Worm (Caenorhabditis elegans) whole organism, L4 larva: ENCODE results near the gene F58E6.13.

Source experiments
- F37D6.2 ChIP-seq: sonication (generic microtip); optimal IDR thresholded peaks from 2 replicates; lab custom pipeline; 2016; ENCODE audit warnings: mild to moderate bottlenecking, missing genetic modification characterization, missing compliant biosample characterization
- F44E2.7 ChIP-seq: fragments of 200-800 bp; sonication (Bioruptor generic); IDR thresholded peaks from 2 replicates; pipeline ENCODE4 v2.1.2; 2022; ENCODE audit warnings: missing genetic modification characterization, missing compliant biosample characterization
- F49E8.2 ChIP-seq: sonication (generic microtip); optimal IDR thresholded peaks from 2 replicates; lab custom pipeline; 2016; ENCODE audit warnings: missing compliant biosample characterization, mild to moderate bottlenecking, missing genetic modification characterization, borderline replicate concordance
- T26A8.4 ChIP-seq: fragments of 200-800 bp; sonication (Bioruptor generic); IDR thresholded peaks from 2 replicates; pipeline ENCODE4 v1.3.6; 2022; ENCODE audit warnings: missing genetic modification characterization, missing compliant biosample characterization
- Y105C5A.15 ChIP-seq: fragments of 200-800 bp; sonication (Bioruptor generic); IDR thresholded peaks from 2 replicates; pipeline ENCODE4 v1.3.6; 2022; ENCODE audit warnings: missing genetic modification characterization, missing compliant biosample characterization
- Y5F2A.4 ChIP-seq: fragments of 200-800 bp; sonication (Bioruptor generic); optimal IDR thresholded peaks from 2 replicates; lab custom pipeline; 2018; ENCODE audit warnings: mild to moderate bottlenecking, missing genetic modification characterization, missing compliant biosample characterization
- Y75B8A.6 ChIP-seq: fragments of 200-800 bp; sonication (Bioruptor generic); IDR thresholded peaks from 2 replicates; pipeline ENCODE4 v1.3.6; 2022; ENCODE audit warnings: missing genetic modification reagents, missing genetic modification characterization, missing compliant biosample characterization
- ama-1 ChIP-seq: fragments of 150-350 bp; optimal IDR thresholded peaks from 2 replicates; lab custom pipeline; 2014; ENCODE audit warnings: inconsistent platforms, mixed read lengths
- arid-1 ChIP-seq: fragments of 200-800 bp; sonication (Bioruptor generic); conservative IDR thresholded peaks from 2 replicates; pipeline ENCODE4 v1.3.6; 2022; ENCODE audit warnings: missing genetic modification reagents, missing genetic modification characterization, missing compliant biosample characterization
- ceh-28 ChIP-seq: fragments of 150-350 bp; optimal IDR thresholded peaks from 2 replicates; lab custom pipeline; 2014; ENCODE audit warnings: missing biosample characterization, missing genetic modification reagents, missing genetic modification characterization
- ceh-82 ChIP-seq: sonication (generic microtip); optimal IDR thresholded peaks from 2 replicates; lab custom pipeline; 2017; ENCODE audit warnings: missing biosample characterization, missing genetic modification characterization
- cey-2 ChIP-seq: sonication (generic microtip); optimal IDR thresholded peaks from 3 replicates; lab custom pipeline; 2017; ENCODE audit warnings: missing genetic modification characterization, mild to moderate bottlenecking, missing compliant biosample characterization, antibody characterized with exemption, borderline replicate concordance; ENCODE audit not compliant: insufficient read depth
- daf-12 ChIP-seq: fragments of 150-350 bp; optimal IDR thresholded peaks from 2 replicates; lab custom pipeline; 2014; ENCODE audit warnings: missing biosample characterization, missing genetic modification reagents, missing genetic modification characterization
- daf-19 ChIP-seq: fragments of 200-800 bp; sonication (Bioruptor generic); conservative IDR thresholded peaks from 2 replicates; pipeline ENCODE4 v1.3.6; 2022; ENCODE audit warnings: missing genetic modification characterization, missing compliant biosample characterization
- daf-8 ChIP-seq: fragments of 200-800 bp; sonication (Bioruptor generic); IDR thresholded peaks from 2 replicates; pipeline ENCODE4 v1.3.6; 2022; ENCODE audit warnings: missing genetic modification characterization, missing compliant biosample characterization
- dmd-6 ChIP-seq: fragments of 200-800 bp; sonication (Bioruptor generic); IDR thresholded peaks from 2 replicates; pipeline ENCODE4 v1.3.6; 2022; ENCODE audit warnings: missing genetic modification reagents, missing genetic modification characterization, missing compliant biosample characterization
- dmd-8 ChIP-seq: fragments of 200-800 bp; sonication (Bioruptor generic); IDR thresholded peaks from 2 replicates; pipeline ENCODE4 v1.3.6; 2022; ENCODE audit warnings: missing genetic modification characterization, missing compliant biosample characterization
- dpl-1 ChIP-seq: fragments of 150-350 bp; optimal IDR thresholded peaks from 2 replicates; lab custom pipeline; 2014; ENCODE audit warnings: missing biosample characterization, missing genetic modification reagents, missing genetic modification characterization
- egl-27 ChIP-seq: sonication (generic microtip); optimal IDR thresholded peaks from 3 replicates; lab custom pipeline; 2017; ENCODE audit warnings: missing biosample characterization, missing genetic modification reagents, missing genetic modification characterization
- gei-8 ChIP-seq: fragments of 200-800 bp; sonication (Bioruptor generic); optimal IDR thresholded peaks from 2 replicates; lab custom pipeline; 2018; ENCODE audit warnings: mild to moderate bottlenecking, missing genetic modification characterization, missing compliant biosample characterization
- hlh-30 ChIP-seq: sonication (generic microtip); optimal IDR thresholded peaks from 2 replicates; lab custom pipeline; 2017; ENCODE audit warnings: antibody characterized with exemption, mild to moderate bottlenecking, missing genetic modification characterization, missing compliant biosample characterization; ENCODE audit not compliant: insufficient read depth
- lin-29 ChIP-seq: fragments of 200-800 bp; sonication (Bioruptor generic); IDR thresholded peaks from 2 replicates; pipeline ENCODE4 v1.3.6; 2022; ENCODE audit warnings: missing genetic modification reagents, missing genetic modification characterization, missing compliant biosample characterization
- lin-38 ChIP-seq: fragments of 200-800 bp; sonication (Bioruptor generic); IDR thresholded peaks from 2 replicates; pipeline ENCODE4 v1.3.6; 2022; ENCODE audit warnings: missing genetic modification reagents, missing genetic modification characterization, missing compliant biosample characterization
- lsy-2 ChIP-seq, 2 experiments: fragments of 150-350 bp in 1 of 2; sonication (generic microtip) in 1 of 2; optimal IDR thresholded peaks; 2 replicates each; lab custom pipeline; 2014 to 2017; ENCODE audit warnings: missing biosample characterization in 2 of 2, missing genetic modification characterization in 2 of 2
- madf-9 ChIP-seq: fragments of 200-800 bp; sonication (Bioruptor generic); conservative IDR thresholded peaks from 2 replicates; pipeline ENCODE4 v1.3.6; 2022; ENCODE audit warnings: missing genetic modification reagents, missing genetic modification characterization, missing compliant biosample characterization
- mxl-3 ChIP-seq: fragments of 200-800 bp; sonication (Bioruptor generic); optimal IDR thresholded peaks from 2 replicates; lab custom pipeline; 2018; ENCODE audit warnings: mild to moderate bottlenecking, missing genetic modification characterization, missing compliant biosample characterization
- nhr-10 ChIP-seq: fragments of 150-350 bp; optimal IDR thresholded peaks from 2 replicates; lab custom pipeline; 2014; ENCODE audit warnings: missing biosample characterization, missing genetic modification characterization
- nhr-11 ChIP-seq: fragments of 150-350 bp; optimal IDR thresholded peaks from 2 replicates; lab custom pipeline; 2014; ENCODE audit warnings: missing biosample characterization, missing genetic modification characterization
- nhr-237 ChIP-seq: sonication (generic microtip); optimal IDR thresholded peaks from 2 replicates; lab custom pipeline; 2017; ENCODE audit warnings: missing biosample characterization, missing genetic modification characterization
- nhr-28 ChIP-seq: fragments of 150-350 bp; optimal IDR thresholded peaks from 2 replicates; lab custom pipeline; 2014; ENCODE audit warnings: missing biosample characterization, missing genetic modification characterization
- rbr-2 ChIP-seq: sonication (generic microtip); optimal IDR thresholded peaks from 2 replicates; lab custom pipeline; 2016; ENCODE audit warnings: missing genotype, missing genetic modification characterization, missing compliant biosample characterization
- set-16 ChIP-seq: fragments of 200-800 bp; sonication (Bioruptor generic); IDR thresholded peaks from 2 replicates; pipeline ENCODE4 v1.3.6; 2022; ENCODE audit warnings: missing genetic modification reagents, missing genetic modification characterization, missing compliant biosample characterization
- skn-1 ChIP-seq: fragments of 150-350 bp; optimal IDR thresholded peaks from 2 replicates; lab custom pipeline; 2014; ENCODE audit warnings: missing biosample characterization, missing genetic modification characterization
- tra-1 ChIP-seq: fragments of 200-800 bp; sonication (Bioruptor generic); IDR thresholded peaks from 2 replicates; pipeline ENCODE4 v1.3.6; 2022; ENCODE audit warnings: missing genetic modification reagents, missing genetic modification characterization, missing compliant biosample characterization
- unc-130 ChIP-seq: sonication (generic microtip); optimal IDR thresholded peaks from 2 replicates; lab custom pipeline; 2016; ENCODE audit warnings: missing genetic modification reagents, missing genetic modification characterization, missing compliant biosample characterization
- unc-62 ChIP-seq, 3 experiments: fragments of 150-350 bp in 1 of 3; sonication (generic microtip); optimal IDR thresholded peaks in 2 of 3; peaks in 1 of 3; 1 replicate in 1 of 3; 2 replicates in 2 of 3; lab custom pipeline; 2014 to 2017; ENCODE audit warnings: missing biosample characterization in 3 of 3, missing genetic modification characterization in 3 of 3, missing genetic modification reagents in 3 of 3, missing genotype in 1 of 3
- zag-1 ChIP-seq: fragments of 150-350 bp; optimal IDR thresholded peaks from 2 replicates; lab custom pipeline; 2014; ENCODE audit warnings: missing biosample characterization, missing genetic modification characterization
- zip-2 ChIP-seq: fragments of 150-350 bp; optimal IDR thresholded peaks from 2 replicates; lab custom pipeline; 2014; ENCODE audit warnings: missing biosample characterization, missing genetic modification characterization
- ztf-7 ChIP-seq: fragments of 150-350 bp; optimal IDR thresholded peaks from 2 replicates; lab custom pipeline; 2014; ENCODE audit warnings: missing biosample characterization, missing genetic modification characterization

F58E6.13 gene

DNA sequence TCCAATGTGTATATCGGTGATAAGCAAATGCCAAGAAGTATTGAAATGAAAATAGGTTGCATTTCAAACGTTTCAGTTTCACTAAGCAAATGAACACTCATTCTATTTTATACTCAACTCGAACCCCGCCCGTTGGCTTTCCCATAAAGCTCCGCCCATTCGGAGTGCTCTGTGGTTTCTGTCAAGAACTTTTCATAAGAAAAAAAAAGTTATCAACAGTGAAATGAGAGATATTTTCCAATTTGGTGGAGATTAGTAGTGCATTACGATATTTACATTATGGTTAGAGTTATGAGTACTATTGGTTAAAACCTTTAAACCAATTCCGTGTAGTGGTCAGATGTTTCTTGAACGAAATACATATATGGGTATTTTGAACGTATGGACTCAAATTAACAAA, 5.3 kb downstream of the F58E6.13 start, which contains the start of gene F58E6.4:
Gene F58E6.4 (minus strand): TSS at position 101 of the 400 bp plus-strand sequence.
- TF ChIP-seq mxl-3 (no peak), nhr-10 (tag; lab: Kevin White, UChicago) (no peak), lin-29 (GFP tag; lab: Robert Waterston, UW) (no peak), F37D6.2 (tag; lab: Kevin White, UChicago) (no peak), tra-1 (GFP tag; lab: Robert Waterston, UW) (no peak), nhr-11 (tag; lab: Kevin White, UChicago) (no peak), Y5F2A.4 (no peak), F44E2.7 (GFP tag; lab: Robert Waterston, UW) (no peak), dpl-1 (GFP tag; lab: Kevin White, UChicago) (no peak), lsy-2 (tag; optimal IDR thresholded peaks at IDR 0.05; lab: Kevin White, UChicago) (no peak), ceh-82 (tag; lab: Kevin White, UChicago) (no peak), skn-1 (tag; lab: Kevin White, UChicago) (no peak), daf-12 (tag; lab: Kevin White, UChicago) (no peak), ztf-7 (tag; lab: Kevin White, UChicago) (no peak), rbr-2 (tag; lab: Kevin White, UChicago) (no peak), F49E8.2 (no peak)

DNA sequence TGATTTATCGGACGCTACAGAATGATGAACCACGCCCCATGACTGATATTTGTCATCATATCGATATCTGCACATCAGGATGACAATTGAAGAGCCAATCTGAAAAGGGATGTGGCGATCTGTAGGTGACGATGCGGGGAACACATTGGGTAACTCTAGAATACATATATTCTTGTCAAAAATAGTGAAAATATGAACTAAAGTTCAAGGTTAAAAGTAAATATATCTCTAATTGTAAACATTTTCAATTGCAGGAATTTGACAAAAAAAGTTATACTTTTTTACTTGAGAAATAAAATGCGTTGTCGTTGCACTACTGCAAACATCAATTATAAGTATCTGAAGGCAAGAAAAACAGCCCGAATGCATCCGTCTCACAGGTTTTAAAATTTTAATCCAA, 7.9 kb downstream of the F58E6.13 start, which contains the start of gene F58E6.6:
Gene F58E6.6 (minus strand): TSS at position 101 of the 400 bp plus-strand sequence.
- TF ChIP-seq ceh-28 (no peak), nhr-28 (no peak), cey-2 (no peak), lin-29 (GFP tag; lab: Robert Waterston, UW) (no peak), arid-1 (GFP tag; lab: Robert Waterston, UW) (no peak), ztf-7 (tag; lab: Kevin White, UChicago) (no peak), nhr-10 (tag; lab: Kevin White, UChicago) (no peak), nhr-237 (tag; lab: Kevin White, UChicago) (no peak), dmd-6 (GFP tag; lab: Robert Waterston, UW) (no peak), Y105C5A.15 (no peak), F37D6.2 (tag; lab: Kevin White, UChicago) (no peak), hlh-30 (tag; lab: Kevin White, UChicago) (no peak), dpl-1 (GFP tag; lab: Kevin White, UChicago) (no peak), zip-2 (no peak), unc-62 (GFP tag; optimal IDR thresholded peaks at IDR 0.05 in 1 of 2; lab: Kevin White, UChicago) (no peak), unc-62 (tag; optimal IDR thresholded peaks at IDR 0.05; lab: Kevin White, UChicago) (no peak), lin-38 (no peak), Y75B8A.6 (GFP tag; lab: Robert Waterston, UW) (no peak), daf-8 (no peak), zag-1 (tag; lab: Kevin White, UChicago) (no peak)

DNA sequence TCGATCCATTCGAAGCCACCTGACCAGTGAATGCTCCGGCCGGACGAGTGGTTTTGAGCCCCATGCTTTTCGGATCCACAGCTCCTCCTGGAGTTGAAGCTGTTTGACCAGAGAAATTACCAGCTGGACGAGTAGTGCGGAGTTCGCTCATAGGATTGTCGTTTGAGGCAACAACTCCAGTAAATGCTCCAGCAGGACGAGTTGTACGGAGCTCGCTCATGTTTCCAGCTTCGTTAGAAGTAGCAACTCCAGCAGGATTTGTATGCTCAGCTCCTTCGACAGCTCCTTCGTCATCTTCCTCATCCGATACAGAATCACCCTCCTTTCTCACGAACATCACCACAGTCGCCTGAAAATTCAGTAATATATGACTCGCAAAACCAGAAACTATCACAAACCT, 8.5 kb downstream of the F58E6.13 start:
- TF ChIP-seq lin-29 (GFP tag; lab: Robert Waterston, UW) (no peak), madf-9 (GFP tag; lab: Robert Waterston, UW) (no peak), dmd-8 (GFP tag; lab: Robert Waterston, UW) (0 out of 2 replicates have a peak, but pooled peaks have one; percentile 53)

DNA sequence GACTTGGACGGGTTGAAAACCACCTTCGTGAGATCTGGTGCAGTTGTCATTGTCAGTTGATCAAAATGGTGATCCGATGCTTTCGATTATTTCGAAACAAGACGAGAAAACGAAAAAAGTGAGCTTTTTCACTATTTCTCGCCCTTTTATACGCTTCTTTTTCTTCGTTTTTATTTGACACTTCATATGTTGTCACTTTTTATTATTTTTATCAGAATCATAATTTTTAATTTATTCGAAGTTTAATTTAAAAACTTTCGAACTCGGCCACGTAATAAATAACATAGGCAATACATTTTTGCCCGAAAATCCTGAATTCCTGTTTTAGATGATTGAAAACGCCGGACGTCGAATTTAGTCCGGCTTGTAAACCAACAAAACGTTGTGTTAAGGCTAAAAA, 9.4 kb downstream of the F58E6.13 start, which contains the start of gene F58E6.5:
Gene F58E6.5 (minus strand): TSS at position 101 of the 400 bp plus-strand sequence.
- TF ChIP-seq set-16 = no peak
- no peak for TF ChIP-seq unc-62 (GFP tag; optimal IDR thresholded peaks at IDR 0.05 in 1 of 2; lab: Kevin White, UChicago)
- no peak for TF ChIP-seq unc-62 (tag; optimal IDR thresholded peaks at IDR 0.05; lab: Kevin White, UChicago)
- no peak for TF ChIP-seq unc-130
- no peak for TF ChIP-seq daf-19 (GFP tag; lab: Robert Waterston, UW)
- TF ChIP-seq ama-1 (lab: Kevin White, UChicago) = no peak
- no peak for TF ChIP-seq egl-27 (tag; lab: Kevin White, UChicago)
- TF ChIP-seq gei-8 (GFP tag; lab: Kevin White, UChicago) = no peak
- TF ChIP-seq T26A8.4 (GFP tag; lab: Robert Waterston, UW) = no peak
